Worm (Caenorhabditis elegans): Measurements from ENCODE around the gene nxf-2.

The nxf-2 gene

DNA sequence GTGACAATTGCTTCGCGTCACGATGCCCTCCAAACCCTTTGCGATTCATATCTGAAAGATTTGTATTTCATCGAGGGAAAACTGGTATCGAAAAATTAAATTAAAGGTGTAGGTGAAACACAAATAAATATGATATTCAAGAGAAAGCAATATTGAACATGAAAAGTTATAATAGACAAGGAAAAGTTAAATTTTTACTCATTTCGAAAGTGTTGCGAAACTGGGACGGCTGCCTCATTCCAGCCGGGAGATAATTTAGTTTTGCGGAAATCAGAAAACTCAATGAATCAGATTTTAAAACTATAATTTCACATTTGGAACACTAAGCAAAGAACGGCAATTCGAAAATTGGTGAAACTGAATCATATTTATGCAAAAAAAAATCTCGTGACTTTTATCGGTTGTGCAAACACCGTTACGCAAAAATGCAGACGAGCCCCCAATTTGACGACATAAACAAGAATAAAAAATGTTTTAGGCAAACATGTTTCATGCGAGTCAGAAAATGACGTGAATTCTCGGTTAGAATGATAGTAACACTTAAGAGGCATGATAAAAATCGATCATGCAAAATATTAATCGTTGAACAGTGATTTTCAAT, 2.6 kb downstream of the nxf-2 start, which contains the start of the genes nxf-1 and C15H11.11 (continued):
- TF ChIP-seq nhr-25 (tag; optimal IDR thresholded peaks at IDR 0.05) (peak; percentile 56), peb-1 (tag; optimal IDR thresholded peaks at IDR 0.05) (no peak), unc-39 (tag; optimal IDR thresholded peaks at IDR 0.05) (no peak), Y55F3AM.14 (GFP tag; optimal IDR thresholded peaks at IDR 0.05) (no peak), sem-4 (tag; optimal IDR thresholded peaks at IDR 0.05) (peak; percentile 30), sma-3 (GFP tag; optimal IDR thresholded peaks at IDR 0.05) (peak; percentile 73)

DNA sequence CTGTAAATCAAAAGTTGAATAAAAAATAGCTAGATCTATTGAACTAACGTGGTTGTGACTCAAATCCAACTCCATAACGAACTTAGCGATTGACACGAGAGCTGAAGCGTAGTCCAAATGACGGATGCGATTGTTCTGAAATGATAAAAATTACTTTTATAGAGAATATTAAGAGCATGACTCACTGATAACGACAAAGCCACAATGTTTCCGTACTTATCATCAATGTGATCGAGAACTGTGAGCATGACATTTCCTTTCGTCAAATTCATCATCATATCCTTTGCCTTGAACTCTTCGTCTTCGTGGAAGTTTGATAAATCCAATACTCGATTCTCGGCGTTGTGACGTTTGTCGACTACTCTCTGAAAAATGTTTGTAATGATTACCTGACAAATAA, 3.6 kb downstream of the nxf-2 start:
- TF ChIP-seq lin-13 (GFP tag; optimal IDR thresholded peaks at IDR 0.05) (no peak), fos-1 (tag; optimal IDR thresholded peaks at IDR 0.05) (peak; percentile 93)

- TF ChIP-seq unc-55 (GFP tag; optimal IDR thresholded peaks at IDR 0.05): peak; percentile 7
- no peak for TF ChIP-seq nhr-10 (tag; optimal IDR thresholded peaks at IDR 0.05)
- no peak for TF ChIP-seq F13H6.1 (tag; optimal IDR thresholded peaks at IDR 0.05)
These were observed 5.6 kb downstream of the nxf-2 start for ce11 chrV:14411989-14412388.

DNA sequence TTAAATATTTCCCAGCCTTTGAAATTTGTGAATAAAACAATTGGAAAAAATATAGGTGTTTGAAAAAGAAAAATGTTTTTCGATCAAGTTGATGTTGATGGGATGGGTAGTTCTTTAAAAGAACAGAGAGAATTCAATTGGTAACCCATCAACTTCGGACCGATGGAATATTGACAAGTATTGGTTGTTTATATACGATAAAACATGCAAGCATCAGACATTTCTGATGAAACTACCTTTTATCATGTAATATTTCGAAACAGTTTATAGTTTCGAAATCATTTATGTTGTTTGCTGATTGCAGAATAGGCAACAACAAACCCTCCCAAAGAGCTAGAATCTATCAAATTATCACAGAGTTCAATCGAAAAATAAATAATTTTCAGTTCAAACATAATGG, 7.7 kb downstream of the nxf-2 start:
- TF ChIP-seq unc-62 (GFP tag; optimal IDR thresholded peaks at IDR 0.05): no peak
- peak; percentile 69 for TF ChIP-seq snpc-4 (tag; optimal IDR thresholded peaks at IDR 0.05)
- peak; percentile 45 for TF ChIP-seq nhr-129 (tag; optimal IDR thresholded peaks at IDR 0.05)
- TF ChIP-seq elt-3 (tag; optimal IDR thresholded peaks at IDR 0.05): no peak

DNA sequence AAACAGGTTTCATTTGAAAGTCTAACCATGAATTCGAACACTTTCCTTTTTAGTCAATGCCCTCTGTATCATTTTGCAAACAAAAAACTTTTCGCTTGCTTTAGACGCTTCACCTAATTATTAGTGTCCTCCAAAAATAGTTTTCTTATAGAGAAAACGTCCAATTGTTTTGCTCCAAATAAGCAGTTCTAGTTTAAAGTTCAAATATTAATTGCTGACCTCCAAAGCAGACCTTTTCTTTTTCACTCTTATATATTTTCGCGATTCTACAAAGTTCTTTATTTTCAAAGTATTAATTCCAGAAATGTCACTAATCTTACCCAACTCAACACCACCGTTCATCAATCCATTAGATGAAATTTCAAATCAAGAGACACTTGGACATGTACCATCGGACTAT, 8.9 kb downstream of the nxf-2 start, which contains the start of gene gnrr-2:
TSS of gene gnrr-2 (plus strand) at position 301 of the 400 bp plus-strand sequence.
- TF ChIP-seq unc-39 (tag; optimal IDR thresholded peaks at IDR 0.05) (no peak), nhr-10 (tag; optimal IDR thresholded peaks at IDR 0.05) (no peak), ztf-1 (GFP tag; conservative IDR thresholded peaks at IDR 0.05) (no peak), nhr-237 (tag; optimal IDR thresholded peaks at IDR 0.05) (no peak), ztf-4 (tag; optimal IDR thresholded peaks at IDR 0.05) (no peak), unc-62 (GFP tag; optimal IDR thresholded peaks at IDR 0.05) (no peak), elt-1 (tag; optimal IDR thresholded peaks at IDR 0.05) (no peak), lsy-2 (tag; optimal IDR thresholded peaks at IDR 0.05) (no peak), mdl-1 (tag; optimal IDR thresholded peaks at IDR 0.05) (no peak), nhr-6 (tag; optimal IDR thresholded peaks at IDR 0.05) (no peak), nhr-11 (tag; optimal IDR thresholded peaks at IDR 0.05) (no peak), nhr-25 (tag; optimal IDR thresholded peaks at IDR 0.05) (no peak), lin-11 (tag; optimal IDR thresholded peaks at IDR 0.05) (no peak), egl-27 (tag; optimal IDR thresholded peaks at IDR 0.05) (no peak), C34F6.9 (tag; optimal IDR thresholded peaks at IDR 0.05) (no peak), ZK546.5 (tag; optimal IDR thresholded peaks at IDR 0.05) (no peak), sma-3 (GFP tag; optimal IDR thresholded peaks at IDR 0.05) (no peak), F13H6.1 (tag; optimal IDR thresholded peaks at IDR 0.05) (no peak)

DNA sequence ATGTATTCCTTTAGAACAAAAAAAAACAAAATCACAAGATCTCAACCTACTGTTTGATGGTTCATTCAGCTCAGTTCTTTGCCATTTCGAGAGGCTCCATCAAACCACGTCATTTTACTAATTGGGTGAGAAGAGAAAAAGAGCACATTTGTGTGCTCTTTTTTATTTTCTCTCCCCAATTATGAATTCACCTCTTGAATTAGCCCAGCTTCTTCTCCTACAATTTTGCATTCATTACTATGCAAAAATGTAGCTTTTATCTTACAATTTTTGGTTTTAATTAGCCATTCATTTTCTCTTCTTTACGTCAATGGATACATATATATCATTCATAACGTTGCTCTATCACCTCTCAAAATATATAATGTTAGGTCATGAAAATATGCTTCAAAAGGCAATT, 12.0 kb downstream of the nxf-2 start:
- TF ChIP-seq nhr-12 (tag; optimal IDR thresholded peaks at IDR 0.05) (no peak), mab-5 (tag; optimal IDR thresholded peaks at IDR 0.05) (no peak), nhr-6 (tag; optimal IDR thresholded peaks at IDR 0.05) (no peak), nhr-237 (tag; optimal IDR thresholded peaks at IDR 0.05) (no peak), zag-1 (tag; optimal IDR thresholded peaks at IDR 0.05) (no peak), mbf-1 (tag; optimal IDR thresholded peaks at IDR 0.05) (no peak), lin-11 (tag; optimal IDR thresholded peaks at IDR 0.05) (no peak), sma-9 (GFP tag; optimal IDR thresholded peaks at IDR 0.05) (no peak), sma-9 (tag; optimal IDR thresholded peaks at IDR 0.05) (no peak), nhr-23 (tag; optimal IDR thresholded peaks at IDR 0.05) (no peak), unc-62 (GFP tag; optimal IDR thresholded peaks at IDR 0.05) (no peak), fos-1 (tag; optimal IDR thresholded peaks at IDR 0.05) (no peak), crh-2 (tag; optimal IDR thresholded peaks at IDR 0.05) (no peak)

All from whole organism, L2 larva.